Fruit fly (Drosophila melanogaster) whole organism, embryonic: ENCODE measurements around the gene CG14118.
A peak's percentile ranks its signal among the peaks of the same experiment; 100 is the strongest.

Experiments
- Atf6 ChIP-seq: fragments of 200-800 bp; sonication (Bioruptor generic); IDR thresholded peaks from 2 replicates; pipeline ENCODE4 v1.3.6; 2022; ENCODE audit warnings: missing biosample characterization, missing genetic modification characterization
- B-H2 ChIP-seq: fragments of 200-800 bp; sonication (Bioruptor generic); optimal IDR thresholded peaks from 2 replicates; lab custom pipeline; 2018; ENCODE audit warnings: missing biosample characterization, mild to moderate bottlenecking, missing genetic modification characterization
- Bteb2 ChIP-seq: fragments of 200-800 bp; sonication (Bioruptor generic); optimal IDR thresholded peaks from 2 replicates; lab custom pipeline; 2016; ENCODE audit warnings: missing biosample characterization, missing genetic modification characterization
- CG10267 ChIP-seq: fragments of 200-800 bp; sonication (Bioruptor generic); optimal IDR thresholded peaks from 2 replicates; lab custom pipeline; 2018; ENCODE audit warnings: missing biosample characterization, mild to moderate bottlenecking, missing genetic modification characterization, moderate library complexity
- CG12659 ChIP-seq: fragments of 200-800 bp; sonication (Bioruptor generic); optimal IDR thresholded peaks from 3 replicates; lab custom pipeline; 2017; ENCODE audit warnings: mild to moderate bottlenecking, missing biosample characterization, missing genetic modification reagents, missing genetic modification characterization
- CG15011 ChIP-seq: fragments of 200-800 bp; sonication (Bioruptor generic); optimal IDR thresholded peaks from 3 replicates; lab custom pipeline; 2018; ENCODE audit warnings: missing biosample characterization, mild to moderate bottlenecking, missing genetic modification characterization
- CG15514 ChIP-seq: fragments of 200-800 bp; sonication (Bioruptor generic); optimal IDR thresholded peaks from 3 replicates; lab custom pipeline; 2017; ENCODE audit warnings: missing biosample characterization, missing genetic modification characterization, mild to moderate bottlenecking, moderate library complexity, missing genetic modification reagents
- CG1647 ChIP-seq: fragments of 200-800 bp; sonication (Bioruptor generic); optimal IDR thresholded peaks from 3 replicates; lab custom pipeline; 2016; ENCODE audit warnings: missing biosample characterization, missing genetic modification characterization
- CG18764 ChIP-seq: fragments of 200-800 bp; sonication (Bioruptor generic); optimal IDR thresholded peaks from 3 replicates; lab custom pipeline; 2016; ENCODE audit warnings: missing biosample characterization, missing genetic modification characterization
- CG3281 ChIP-seq: fragments of 200-800 bp; sonication (Bioruptor generic); optimal IDR thresholded peaks from 3 replicates; lab custom pipeline; 2017; ENCODE audit warnings: missing biosample characterization, mild to moderate bottlenecking, missing genetic modification characterization
- CG4282 ChIP-seq: fragments of 200-800 bp; sonication (Bioruptor generic); optimal IDR thresholded peaks from 2 replicates; lab custom pipeline; 2016; ENCODE audit warnings: missing biosample characterization, missing genetic modification characterization
- CG4360 ChIP-seq: fragments of 200-800 bp; sonication (Bioruptor generic); IDR thresholded peaks from 2 replicates; pipeline ENCODE4 v1.3.6; 2022; ENCODE audit warnings: missing biosample characterization, missing genetic modification characterization
- CG6854 ChIP-seq: fragments of 200-800 bp; sonication (Bioruptor generic); optimal IDR thresholded peaks from 3 replicates; lab custom pipeline; 2017; ENCODE audit warnings: missing biosample characterization, mild to moderate bottlenecking, missing genetic modification characterization
- CG7556 ChIP-seq: fragments of 200-800 bp; sonication (Bioruptor generic); optimal IDR thresholded peaks from 2 replicates; lab custom pipeline; 2017; ENCODE audit warnings: missing biosample characterization, mild to moderate bottlenecking, missing genetic modification characterization
- CG9727 ChIP-seq: fragments of 200-800 bp; sonication (Bioruptor generic); optimal IDR thresholded peaks from 3 replicates; lab custom pipeline; 2017; ENCODE audit warnings: missing biosample characterization, mild to moderate bottlenecking, missing genetic modification characterization
- CG9817 ChIP-seq: fragments of 200-800 bp; sonication (Bioruptor generic); optimal IDR thresholded peaks from 2 replicates; lab custom pipeline; 2018; ENCODE audit warnings: missing biosample characterization, mild to moderate bottlenecking, missing genetic modification characterization, moderate library complexity
- Dll ChIP-seq: fragments of 200-800 bp; sonication (Bioruptor generic); IDR thresholded peaks from 4 replicates; pipeline ENCODE4 v1.3.6; 2022; ENCODE audit warnings: missing biosample characterization, missing genetic modification characterization; ENCODE audit not compliant: partially characterized antibody
- Drgx ChIP-seq: fragments of 200-800 bp; sonication (Bioruptor generic); IDR thresholded peaks from 2 replicates; pipeline ENCODE4 v1.3.6; 2022; ENCODE audit warnings: missing biosample characterization, missing genetic modification characterization
- Ets65A ChIP-seq: fragments of 200-800 bp; sonication (Bioruptor generic); peaks from one replicate; lab custom pipeline; 2016; ENCODE audit warnings: missing biosample characterization, missing genetic modification characterization
- Fer3 ChIP-seq: fragments of 200-800 bp; sonication (Bioruptor generic); optimal IDR thresholded peaks from 2 replicates; lab custom pipeline; 2018; ENCODE audit warnings: missing biosample characterization, mild to moderate bottlenecking, missing genetic modification characterization, moderate library complexity
- HLH3B ChIP-seq: fragments of 200-800 bp; sonication (Bioruptor generic); IDR thresholded peaks from 2 replicates; pipeline ENCODE4 v1.3.6; 2022; ENCODE audit warnings: missing biosample characterization, missing genetic modification characterization
- Hand ChIP-seq: fragments of 200-800 bp; sonication (Bioruptor generic); optimal IDR thresholded peaks from 2 replicates; lab custom pipeline; 2017; ENCODE audit warnings: mild to moderate bottlenecking, missing biosample characterization, missing genetic modification reagents, missing genetic modification characterization
- Hr51 ChIP-seq, 2 experiments: fragments of 200-800 bp; sonication (Bioruptor generic); optimal IDR thresholded peaks; 2 replicates in 1 of 2; 3 replicates in 1 of 2; lab custom pipeline; 2016 to 2018; ENCODE audit warnings: missing biosample characterization in 2 of 2, missing genetic modification characterization in 2 of 2, mild to moderate bottlenecking in 1 of 2, moderate library complexity in 1 of 2
- Lpt ChIP-seq: fragments of >200 bp; optimal IDR thresholded peaks from 2 replicates; lab custom pipeline; 2018; ENCODE audit warnings: missing biosample characterization, missing genetic modification characterization
- Med ChIP-seq: fragments of 200-800 bp; sonication (Bioruptor generic); peaks from one replicate; lab custom pipeline; 2016; ENCODE audit warnings: missing biosample characterization, missing genetic modification characterization, mild to moderate bottlenecking, inconsistent platforms, moderate library complexity
- Oaz ChIP-seq: fragments of 200-800 bp; sonication (Bioruptor generic); IDR thresholded peaks from 2 replicates; pipeline ENCODE4 v1.3.6; 2022; ENCODE audit warnings: missing biosample characterization, missing genetic modification characterization
- Oli ChIP-seq: fragments of 200-800 bp; sonication (Bioruptor generic); optimal IDR thresholded peaks from 2 replicates; lab custom pipeline; 2018; ENCODE audit warnings: missing biosample characterization, mild to moderate bottlenecking, missing genetic modification characterization, moderate library complexity
- Stat92E ChIP-seq, 3 experiments: fragments of >200 bp in 2 of 3; fragments of 200-800 bp in 1 of 3; sonication (Bioruptor generic) in 1 of 3; optimal IDR thresholded peaks; 2 replicates each; lab custom pipeline; 2017 to 2019; ENCODE audit warnings: missing biosample characterization in 3 of 3, missing genetic modification characterization in 3 of 3, mild to moderate bottlenecking in 1 of 3, moderate library complexity in 1 of 3
- abd-A ChIP-seq: fragments of 200-800 bp; sonication (Bioruptor generic); optimal IDR thresholded peaks from 3 replicates; lab custom pipeline; 2019; ENCODE audit warnings: missing biosample characterization, mild to moderate bottlenecking, missing genetic modification characterization, moderate library complexity
- bcd ChIP-seq: fragments of 200-800 bp; sonication (Bioruptor generic); optimal IDR thresholded peaks from 2 replicates; lab custom pipeline; 2017; ENCODE audit warnings: missing biosample characterization, mild to moderate bottlenecking, missing genetic modification characterization
- cato ChIP-seq: fragments of 200-800 bp; sonication (Bioruptor generic); optimal IDR thresholded peaks from 2 replicates; lab custom pipeline; 2016; ENCODE audit warnings: missing biosample characterization, missing genetic modification characterization, borderline replicate concordance
- crol ChIP-seq: fragments of 200-800 bp; sonication (Bioruptor generic); IDR thresholded peaks from 2 replicates; pipeline ENCODE4 v1.3.6; 2022; ENCODE audit warnings: missing biosample characterization, missing genetic modification characterization
- dmrt99B ChIP-seq: fragments of 200-800 bp; sonication (Bioruptor generic); optimal IDR thresholded peaks from 2 replicates; lab custom pipeline; 2018; ENCODE audit warnings: missing biosample characterization, mild to moderate bottlenecking, missing genetic modification characterization, moderate library complexity
- dysf ChIP-seq: fragments of 200-800 bp; sonication (Bioruptor generic); IDR thresholded peaks from 3 replicates; pipeline ENCODE4 v1.3.6; 2022; ENCODE audit warnings: missing biosample characterization, missing genetic modification characterization
- esg ChIP-seq: fragments of 200-800 bp; sonication (Bioruptor generic); conservative IDR thresholded peaks from 2 replicates; pipeline ENCODE4 v1.3.6; 2022; ENCODE audit warnings: missing biosample characterization, missing genetic modification characterization
- gem ChIP-seq: fragments of 200-800 bp; sonication (Bioruptor generic); optimal IDR thresholded peaks from 2 replicates; lab custom pipeline; 2019; ENCODE audit warnings: missing biosample characterization, mild to moderate bottlenecking, missing genetic modification characterization, moderate library complexity
- hb ChIP-seq: fragments of 200-800 bp; sonication (Bioruptor generic); IDR thresholded peaks from 3 replicates; pipeline ENCODE4 v1.3.6; 2022; ENCODE audit warnings: missing biosample characterization, missing genetic modification characterization; ENCODE audit not compliant: partially characterized antibody
- lab ChIP-seq: fragments of 200-800 bp; sonication (Bioruptor generic); optimal IDR thresholded peaks from 3 replicates; lab custom pipeline; 2017; ENCODE audit warnings: missing biosample characterization, missing genetic modification characterization, mild to moderate bottlenecking, moderate library complexity, missing genetic modification reagents
- lilli ChIP-seq: fragments of 200-800 bp; sonication (Bioruptor generic); optimal IDR thresholded peaks from 3 replicates; lab custom pipeline; 2016; ENCODE audit warnings: missing biosample characterization, missing genetic modification characterization
- mam ChIP-seq: fragments of 200-800 bp; sonication (Bioruptor generic); optimal IDR thresholded peaks from 3 replicates; lab custom pipeline; 2016; ENCODE audit warnings: missing biosample characterization, missing genetic modification characterization
- onecut ChIP-seq: fragments of 200-800 bp; sonication (Bioruptor generic); IDR thresholded peaks from 2 replicates; pipeline ENCODE4 v1.3.6; 2022; ENCODE audit warnings: missing biosample characterization, missing genetic modification characterization
- prd ChIP-seq, 3 experiments: fragments of >200 bp in 2 of 3; fragments of 200-800 bp in 1 of 3; sonication (Bioruptor generic) in 1 of 3; optimal IDR thresholded peaks in 2 of 3; IDR thresholded peaks in 1 of 3; 2 replicates in 2 of 3; 3 replicates in 1 of 3; pipeline versions ENCODE4 v1.3.6 to Lab custom; 2017 to 2022; ENCODE audit warnings: missing biosample characterization in 1 of 3, missing genetic modification characterization in 1 of 3
- row ChIP-seq: fragments of 200-800 bp; sonication (Bioruptor generic); IDR thresholded peaks from 3 replicates; pipeline ENCODE4 v1.3.6; 2022; ENCODE audit warnings: missing biosample characterization, missing genetic modification characterization
- sens ChIP-seq: fragments of 200-800 bp; sonication (Bioruptor generic); peaks from one replicate; lab custom pipeline; 2016; ENCODE audit warnings: missing biosample characterization, missing genetic modification characterization
- sisA ChIP-seq: fragments of 200-800 bp; sonication (Bioruptor generic); IDR thresholded peaks from 2 replicates; pipeline ENCODE4 v1.3.6; 2022; ENCODE audit warnings: missing biosample characterization, missing genetic modification characterization
- so ChIP-seq: fragments of 200-800 bp; sonication (Bioruptor generic); IDR thresholded peaks from 3 replicates; pipeline ENCODE4 v1.3.6; 2022; ENCODE audit warnings: missing biosample characterization, missing genetic modification characterization
- sqz ChIP-seq: fragments of 200-800 bp; sonication (Bioruptor generic); optimal IDR thresholded peaks from 3 replicates; lab custom pipeline; 2018; ENCODE audit warnings: missing biosample characterization, mild to moderate bottlenecking, missing genetic modification characterization
- ttk ChIP-seq: fragments of 200-800 bp; sonication (Bioruptor generic); IDR thresholded peaks from 2 replicates; pipeline ENCODE4 v2.1.2; 2022; ENCODE audit warnings: missing biosample characterization, missing genetic modification characterization
- vfl ChIP-seq: fragments of 200-800 bp; sonication (Bioruptor generic); optimal IDR thresholded peaks from 2 replicates; lab custom pipeline; 2016; ENCODE audit warnings: missing biosample characterization, missing genetic modification characterization
- vvl ChIP-seq: fragments of 200-800 bp; sonication (Bioruptor generic); IDR thresholded peaks from 2 replicates; pipeline ENCODE4 v1.3.6; 2022; ENCODE audit warnings: missing biosample characterization, missing genetic modification characterization

CG14118 gene

DNA sequence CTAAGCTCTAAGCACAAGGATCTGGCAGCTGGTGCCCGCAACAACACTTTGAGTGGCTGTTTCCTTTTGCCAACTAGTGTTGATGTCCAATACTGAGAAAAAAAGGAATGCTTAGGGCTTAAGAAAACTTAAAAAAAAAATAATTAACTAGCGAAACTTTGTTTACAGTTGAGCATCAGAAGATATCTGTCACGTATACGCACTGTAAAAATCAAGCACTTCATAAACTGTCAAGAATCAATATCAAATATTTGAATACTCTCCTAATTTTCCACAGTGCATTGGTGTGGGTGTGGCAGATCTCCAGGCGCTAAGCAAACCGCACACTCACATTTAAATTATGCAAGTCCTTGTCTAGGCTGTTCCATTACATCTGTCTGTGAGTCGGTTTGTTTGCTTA, 18.2 kb upstream of the CG14118 start (continued):
- TF ChIP-seq vfl (GFP tag; lab: Kevin White, UChicago), result no peak
- peak; percentile 39 for TF ChIP-seq sens (GFP tag; lab: Kevin White, UChicago)
- no peak for TF ChIP-seq Oaz (GFP tag; lab: Robert Waterston, UW)
- TF ChIP-seq CG10267 (tag; lab: Kevin White, UChicago), result no peak
- TF ChIP-seq Dll, result no peak
- peak; percentile 67 for TF ChIP-seq lab (GFP tag; lab: Kevin White, UChicago)
- peak; percentile 7 for TF ChIP-seq CG9727 (GFP tag; lab: Kevin White, UChicago)
- no peak for TF ChIP-seq ttk (GFP tag; lab: Robert Waterston, UW)
- TF ChIP-seq Med (GFP tag; lab: Kevin White, UChicago), result peak; percentile 87
- TF ChIP-seq CG12659 (GFP tag; lab: Kevin White, UChicago), result peak; percentile 8
- peak; percentile 26 for TF ChIP-seq Hand (GFP tag; lab: Kevin White, UChicago)
- TF ChIP-seq CG7556 (GFP tag; lab: Kevin White, UChicago), result peak; percentile 18
- no peak for TF ChIP-seq CG18764 (GFP tag; lab: Kevin White, UChicago)
- TF ChIP-seq hb (GFP tag; lab: Robert Waterston, UW), result no peak
- peak; percentile 6 for TF ChIP-seq bcd (GFP tag; lab: Kevin White, UChicago)
- peak; percentile 34 for TF ChIP-seq abd-A (tag; lab: Kevin White, UChicago)
- TF ChIP-seq onecut (GFP tag; lab: Robert Waterston, UW), result 0 out of 2 replicates have a peak, but pooled peaks have one; percentile 7
- no peak for TF ChIP-seq Bteb2
- peak; percentile 21; the same call in 1 of the 2 replicates for TF ChIP-seq vvl (GFP tag; lab: Robert Waterston, UW)
- peak; percentile 27 for TF ChIP-seq dmrt99B
- TF ChIP-seq crol, result no peak
- TF ChIP-seq lilli (GFP tag; lab: Kevin White, UChicago), result peak; percentile 20
- TF ChIP-seq Lpt (GFP tag; lab: Kevin White, UChicago), result no peak
- peak; percentile 35; the same call in 1 of the 2 replicates for TF ChIP-seq HLH3B (GFP tag; lab: Robert Waterston, UW)
- no peak for TF ChIP-seq sqz
- no peak for TF ChIP-seq CG4282 (GFP tag; lab: Kevin White, UChicago)
- no peak for TF ChIP-seq CG4360
- TF ChIP-seq sisA, result 0 out of 2 replicates have a peak, but pooled peaks have one; percentile 14
- TF ChIP-seq CG15011, result no peak
- TF ChIP-seq row (GFP tag; lab: Robert Waterston, UW), result peak; percentile 61; the same call in 2 of the 3 replicates
- no peak for TF ChIP-seq Stat92E (GFP tag; optimal IDR thresholded peaks at IDR 0.05; lab: Kevin White, UChicago)
- TF ChIP-seq CG6854 (GFP tag; lab: Kevin White, UChicago), result peak; percentile 17
- no peak for TF ChIP-seq CG1647 (GFP tag; lab: Kevin White, UChicago)
- TF ChIP-seq Fer3 (tag; lab: Kevin White, UChicago), result peak; percentile 25
- TF ChIP-seq B-H2 (GFP tag; lab: Kevin White, UChicago), result no peak
- peak; percentile 15 for TF ChIP-seq Oli (tag; lab: Kevin White, UChicago)
- TF ChIP-seq Drgx (GFP tag; lab: Robert Waterston, UW), result no peak
- peak; percentile 26 for TF ChIP-seq gem (tag; lab: Kevin White, UChicago)
- TF ChIP-seq CG3281, result peak; percentile 42
- TF ChIP-seq so (GFP tag; lab: Robert Waterston, UW), result no peak
- no peak for TF ChIP-seq cato
- TF ChIP-seq Atf6 (GFP tag; lab: Robert Waterston, UW), result no peak
- TF ChIP-seq CG15514 (GFP tag; lab: Kevin White, UChicago), result peak; percentile 14
- peak in 1 of 2 experiments; percentile 46 for TF ChIP-seq Hr51 (GFP tag; optimal IDR thresholded peaks at IDR 0.05; lab: Kevin White, UChicago)
- no peak for TF ChIP-seq CG9817 (tag; lab: Kevin White, UChicago)
- TF ChIP-seq prd (optimal IDR thresholded peaks at IDR 0.05; lab: Kevin White, UChicago), result no peak
- TF ChIP-seq prd (GFP tag; IDR thresholded peaks at IDR 0.05; lab: Robert Waterston, UW), result 0 out of 3 replicates have a peak, but pooled peaks have one; percentile 12
- peak; percentile 93 for TF ChIP-seq Ets65A (GFP tag; lab: Kevin White, UChicago)
- peak; percentile 30; the same call in 1 of the 2 replicates for TF ChIP-seq esg
- TF ChIP-seq dysf (GFP tag; lab: Robert Waterston, UW), result peak; percentile 20; the same call in 1 of the 3 replicates
- peak; percentile 15 for TF ChIP-seq mam (GFP tag; lab: Kevin White, UChicago)
